Worm (Caenorhabditis elegans) whole organism, L4 larva: ENCODE measurements around the gene F13E9.11.

Source experiments
- F44E2.7 ChIP-seq: fragments of 200-800 bp; sonication (Bioruptor generic); IDR thresholded peaks from 2 replicates; pipeline ENCODE4 v2.1.2; 2022; ENCODE audit warnings: missing genetic modification characterization, missing compliant biosample characterization
- R02D3.7 ChIP-seq: fragments of 150-350 bp; sonication (generic microtip); optimal IDR thresholded peaks from 3 replicates; lab custom pipeline; 2014; ENCODE audit warnings: missing biosample characterization, missing genetic modification characterization
- T26A8.4 ChIP-seq: fragments of 200-800 bp; sonication (Bioruptor generic); IDR thresholded peaks from 2 replicates; pipeline ENCODE4 v1.3.6; 2022; ENCODE audit warnings: missing genetic modification characterization, missing compliant biosample characterization
- Y48G9A.11 ChIP-seq: fragments of 200-800 bp; sonication (Bioruptor generic); IDR thresholded peaks from 2 replicates; pipeline ENCODE4 v1.3.6; 2022; ENCODE audit warnings: missing genetic modification reagents, missing genetic modification characterization, missing compliant biosample characterization
- Y5F2A.4 ChIP-seq: fragments of 200-800 bp; sonication (Bioruptor generic); optimal IDR thresholded peaks from 2 replicates; lab custom pipeline; 2018; ENCODE audit warnings: mild to moderate bottlenecking, missing genetic modification characterization, missing compliant biosample characterization
- aha-1 ChIP-seq: fragments of 150-350 bp; peaks from one replicate; lab custom pipeline; 2014; ENCODE audit warnings: missing biosample characterization, missing genetic modification characterization
- aly-2 ChIP-seq: sonication (generic microtip); optimal IDR thresholded peaks from 2 replicates; lab custom pipeline; 2018; ENCODE audit warnings: missing biosample characterization, missing genetic modification characterization
- arid-1 ChIP-seq: fragments of 200-800 bp; sonication (Bioruptor generic); conservative IDR thresholded peaks from 2 replicates; pipeline ENCODE4 v1.3.6; 2022; ENCODE audit warnings: missing genetic modification reagents, missing genetic modification characterization, missing compliant biosample characterization
- ceh-28 ChIP-seq: fragments of 150-350 bp; optimal IDR thresholded peaks from 2 replicates; lab custom pipeline; 2014; ENCODE audit warnings: missing biosample characterization, missing genetic modification reagents, missing genetic modification characterization
- ceh-44 ChIP-seq: fragments of 200-800 bp; sonication (Bioruptor generic); IDR thresholded peaks from 2 replicates; pipeline ENCODE4 v1.3.6; 2022; ENCODE audit warnings: missing genetic modification reagents, missing genetic modification characterization, missing compliant biosample characterization
- ceh-82 ChIP-seq: sonication (generic microtip); optimal IDR thresholded peaks from 2 replicates; lab custom pipeline; 2017; ENCODE audit warnings: missing biosample characterization, missing genetic modification characterization
- daf-19 ChIP-seq: fragments of 200-800 bp; sonication (Bioruptor generic); conservative IDR thresholded peaks from 2 replicates; pipeline ENCODE4 v1.3.6; 2022; ENCODE audit warnings: missing genetic modification characterization, missing compliant biosample characterization
- daf-8 ChIP-seq: fragments of 200-800 bp; sonication (Bioruptor generic); IDR thresholded peaks from 2 replicates; pipeline ENCODE4 v1.3.6; 2022; ENCODE audit warnings: missing genetic modification characterization, missing compliant biosample characterization
- egl-27 ChIP-seq: sonication (generic microtip); optimal IDR thresholded peaks from 3 replicates; lab custom pipeline; 2017; ENCODE audit warnings: missing biosample characterization, missing genetic modification reagents, missing genetic modification characterization
- egl-43 ChIP-seq: fragments of 200-800 bp; sonication (Bioruptor generic); IDR thresholded peaks from 2 replicates; pipeline ENCODE4 v1.3.6; 2022; ENCODE audit warnings: missing genetic modification reagents, missing genetic modification characterization, missing compliant biosample characterization
- fkh-10 ChIP-seq: fragments of 150-350 bp; optimal IDR thresholded peaks from 2 replicates; lab custom pipeline; 2014; ENCODE audit warnings: missing biosample characterization, missing genetic modification reagents, missing genetic modification characterization
- hmg-1.1 ChIP-seq: fragments of 200-800 bp; sonication (Bioruptor generic); IDR thresholded peaks from 2 replicates; pipeline ENCODE4 v1.3.6; 2022; ENCODE audit warnings: missing genetic modification reagents, missing genetic modification characterization, missing compliant biosample characterization
- lim-7 ChIP-seq: fragments of 200-800 bp; sonication (Bioruptor generic); IDR thresholded peaks from 2 replicates; pipeline ENCODE4 v1.3.6; 2022; ENCODE audit warnings: missing genetic modification characterization, missing compliant biosample characterization
- lin-1 ChIP-seq: fragments of 200-800 bp; sonication (Bioruptor generic); IDR thresholded peaks from 2 replicates; pipeline ENCODE4 v1.3.6; 2022; ENCODE audit warnings: missing genetic modification reagents, missing genetic modification characterization, missing compliant biosample characterization
- lin-29 ChIP-seq: fragments of 200-800 bp; sonication (Bioruptor generic); IDR thresholded peaks from 2 replicates; pipeline ENCODE4 v1.3.6; 2022; ENCODE audit warnings: missing genetic modification reagents, missing genetic modification characterization, missing compliant biosample characterization
- lir-3 ChIP-seq: sonication (generic microtip); optimal IDR thresholded peaks from 2 replicates; lab custom pipeline; 2016; ENCODE audit warnings: mild to moderate bottlenecking, missing genetic modification characterization, missing compliant biosample characterization
- mdl-1 ChIP-seq, 2 experiments: fragments of 150-350 bp in 1 of 2; sonication (generic microtip) in 1 of 2; optimal IDR thresholded peaks; 2 replicates each; lab custom pipeline; 2014 to 2017; ENCODE audit warnings: missing biosample characterization in 2 of 2, missing genetic modification characterization in 2 of 2
- mdt-29 ChIP-seq: fragments of 200-800 bp; sonication (Bioruptor generic); IDR thresholded peaks from 2 replicates; pipeline ENCODE4 v1.3.6; 2022; ENCODE audit warnings: missing genetic modification reagents, missing genetic modification characterization, missing compliant biosample characterization
- mep-1 ChIP-seq: fragments of 150-350 bp; sonication (generic microtip); optimal IDR thresholded peaks from 3 replicates; lab custom pipeline; 2014; ENCODE audit warnings: missing biosample characterization, missing genetic modification characterization
- mxl-2 ChIP-seq: fragments of 200-800 bp; sonication (Bioruptor generic); conservative IDR thresholded peaks from 2 replicates; pipeline ENCODE4 v1.3.6; 2022; ENCODE audit warnings: missing genetic modification reagents, missing genetic modification characterization, missing compliant biosample characterization
- mxl-3 ChIP-seq: fragments of 200-800 bp; sonication (Bioruptor generic); optimal IDR thresholded peaks from 2 replicates; lab custom pipeline; 2018; ENCODE audit warnings: mild to moderate bottlenecking, missing genetic modification characterization, missing compliant biosample characterization
- nhr-10 ChIP-seq: fragments of 150-350 bp; optimal IDR thresholded peaks from 2 replicates; lab custom pipeline; 2014; ENCODE audit warnings: missing biosample characterization, missing genetic modification characterization
- nhr-11 ChIP-seq: fragments of 150-350 bp; optimal IDR thresholded peaks from 2 replicates; lab custom pipeline; 2014; ENCODE audit warnings: missing biosample characterization, missing genetic modification characterization
- nhr-28 ChIP-seq: fragments of 150-350 bp; optimal IDR thresholded peaks from 2 replicates; lab custom pipeline; 2014; ENCODE audit warnings: missing biosample characterization, missing genetic modification characterization
- pha-4 ChIP-seq, 2 experiments: fragments of 150-350 bp in 1 of 2; fragments of 200-800 bp in 1 of 2; sonication (Bioruptor generic) in 1 of 2; IDR thresholded peaks in 1 of 2; optimal IDR thresholded peaks in 1 of 2; 2 replicates each; pipeline versions ENCODE4 v1.3.6 to Lab custom; 2014 to 2022; ENCODE audit warnings: missing genetic modification characterization in 2 of 2, missing genetic modification reagents in 2 of 2, missing biosample characterization in 1 of 2, missing compliant biosample characterization in 1 of 2
- php-3 ChIP-seq: fragments of 200-800 bp; sonication (Bioruptor generic); IDR thresholded peaks from 2 replicates; pipeline ENCODE4 v1.3.6; 2022; ENCODE audit warnings: missing genetic modification reagents, missing genetic modification characterization, missing compliant biosample characterization
- pqm-1 ChIP-seq: sonication (generic microtip); optimal IDR thresholded peaks from 2 replicates; lab custom pipeline; 2017; ENCODE audit warnings: missing biosample characterization, missing genetic modification characterization
- rbr-2 ChIP-seq: sonication (generic microtip); optimal IDR thresholded peaks from 2 replicates; lab custom pipeline; 2016; ENCODE audit warnings: missing genotype, missing genetic modification characterization, missing compliant biosample characterization
- set-16 ChIP-seq: fragments of 200-800 bp; sonication (Bioruptor generic); IDR thresholded peaks from 2 replicates; pipeline ENCODE4 v1.3.6; 2022; ENCODE audit warnings: missing genetic modification reagents, missing genetic modification characterization, missing compliant biosample characterization
- spr-3 ChIP-seq: fragments of 200-800 bp; sonication (Bioruptor generic); optimal IDR thresholded peaks from 2 replicates; lab custom pipeline; 2018; ENCODE audit warnings: mild to moderate bottlenecking, missing genetic modification characterization, missing compliant biosample characterization
- tag-97 ChIP-seq: fragments of 200-800 bp; sonication (Bioruptor generic); IDR thresholded peaks from 2 replicates; pipeline ENCODE4 v1.3.6; 2022; ENCODE audit warnings: missing genetic modification characterization, missing compliant biosample characterization
- zag-1 ChIP-seq: fragments of 150-350 bp; optimal IDR thresholded peaks from 2 replicates; lab custom pipeline; 2014; ENCODE audit warnings: missing biosample characterization, missing genetic modification characterization
- zfp-2 ChIP-seq: sonication (generic microtip); optimal IDR thresholded peaks from 2 replicates; lab custom pipeline; 2016; ENCODE audit warnings: mild to moderate bottlenecking, missing genetic modification characterization, missing compliant biosample characterization
- zip-11 ChIP-seq: fragments of 200-800 bp; sonication (Bioruptor generic); IDR thresholded peaks from 2 replicates; pipeline ENCODE4 v1.3.6; 2022; ENCODE audit warnings: missing genetic modification characterization, missing compliant biosample characterization
- zip-2 ChIP-seq: fragments of 150-350 bp; optimal IDR thresholded peaks from 2 replicates; lab custom pipeline; 2014; ENCODE audit warnings: missing biosample characterization, missing genetic modification characterization
- ztf-11 ChIP-seq: fragments of 150-350 bp; optimal IDR thresholded peaks from 2 replicates; lab custom pipeline; 2014; ENCODE audit warnings: missing biosample characterization, missing genetic modification characterization
- ztf-7 ChIP-seq: fragments of 150-350 bp; optimal IDR thresholded peaks from 2 replicates; lab custom pipeline; 2014; ENCODE audit warnings: missing biosample characterization, missing genetic modification characterization

F13E9.11 gene

DNA sequence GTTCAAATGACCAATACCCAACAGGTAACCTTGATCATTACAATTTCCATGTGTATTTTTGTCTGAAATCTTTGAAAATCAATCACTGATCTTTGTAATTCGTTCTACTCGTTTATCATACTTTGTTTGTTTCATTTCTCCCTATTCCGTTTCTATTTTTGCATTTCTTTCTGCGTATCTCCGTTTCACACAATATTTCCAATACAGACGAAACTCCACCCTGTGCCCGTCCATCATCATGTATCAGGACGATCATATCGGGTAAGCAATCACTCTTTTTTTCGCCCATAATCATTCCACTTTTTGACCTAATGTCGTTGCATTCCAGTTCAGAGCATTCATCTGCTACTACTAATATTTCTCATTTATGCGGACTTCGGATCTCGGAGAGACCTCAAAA, 40.8 kb upstream of the F13E9.11 start, which contains the start of gene pyk-2 (continued):
- TF ChIP-seq T26A8.4 (GFP tag; lab: Robert Waterston, UW) = no peak
- TF ChIP-seq mdl-1 (tag; optimal IDR thresholded peaks at IDR 0.05; lab: Kevin White, UChicago) = peak in 1 of 2 experiments; percentile 37
- TF ChIP-seq egl-27 (tag; lab: Kevin White, UChicago) = no peak
- no peak for TF ChIP-seq fkh-10
- peak; percentile 73 for TF ChIP-seq nhr-28
- TF ChIP-seq mep-1 = no peak
- no peak for TF ChIP-seq set-16 (GFP tag; lab: Robert Waterston, UW)
- TF ChIP-seq nhr-11 (tag; lab: Kevin White, UChicago) = no peak
- no peak for TF ChIP-seq ztf-7
- TF ChIP-seq mxl-2 (GFP tag; lab: Robert Waterston, UW) = no peak
- TF ChIP-seq, all 104 proteins: peak for 11

DNA sequence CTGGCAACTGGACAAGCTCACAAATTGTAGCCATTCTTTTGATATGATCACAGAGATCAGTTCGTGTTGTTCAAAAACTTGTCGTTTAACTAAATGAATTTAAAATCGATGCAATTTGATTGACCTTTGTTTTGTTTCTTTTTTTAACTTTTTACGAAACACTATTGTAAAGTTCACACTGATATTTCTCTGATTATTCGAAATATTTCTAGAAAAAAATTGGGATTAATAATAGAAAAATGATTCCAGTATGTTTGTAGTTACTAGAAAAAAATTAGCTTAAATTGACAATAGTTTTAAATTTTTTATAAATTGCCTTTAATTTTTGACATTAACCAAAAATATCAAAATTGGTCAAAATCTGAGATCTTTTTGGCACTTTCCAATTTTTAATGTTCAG, 40.3 kb upstream of the F13E9.11 start, which contains the start of gene ZK596.2:
ZK596.2 (minus strand) TSS at position 101 of the 400 bp plus-strand sequence.
- TF ChIP-seq php-3 (GFP tag; lab: Robert Waterston, UW) (no peak), aly-2 (tag; lab: Kevin White, UChicago) (no peak), tag-97 (no peak), rbr-2 (tag; lab: Kevin White, UChicago) (no peak), zip-2 (no peak), ceh-82 (tag; lab: Kevin White, UChicago) (no peak), lin-1 (GFP tag; lab: Robert Waterston, UW) (no peak), lim-7 (GFP tag; lab: Robert Waterston, UW) (no peak), set-16 (GFP tag; lab: Robert Waterston, UW) (no peak)
- TF ChIP-seq, all 104 proteins: peak for 0

DNA sequence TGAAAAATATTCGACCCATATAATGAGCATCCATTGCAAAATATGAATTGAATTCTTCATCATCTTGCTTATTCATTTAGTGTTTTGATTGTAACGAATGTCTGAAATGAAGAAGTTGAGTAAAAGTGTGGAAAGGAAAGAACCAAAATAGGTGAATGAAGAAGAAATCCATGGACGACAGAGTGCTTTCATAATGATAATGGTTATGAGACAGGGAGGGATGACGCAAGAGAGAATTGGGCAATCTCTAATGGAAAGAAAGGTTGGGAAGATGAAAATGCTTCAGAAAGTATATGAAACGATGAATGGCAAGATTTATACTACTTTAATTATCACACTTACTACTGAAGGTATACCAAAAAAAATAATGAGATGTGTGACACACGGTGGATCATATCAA, 35.3 kb upstream of the F13E9.11 start, which contains the start of gene ZK596.3:
ZK596.3 (minus strand) TSS at position 101 of the 400 bp plus-strand sequence.
- TF ChIP-seq mdt-29 (no peak), R02D3.7 (tag; lab: Kevin White, UChicago) (no peak), zip-11 (no peak), daf-19 (GFP tag; lab: Robert Waterston, UW) (no peak), F44E2.7 (GFP tag; lab: Robert Waterston, UW) (no peak), lir-3 (tag; lab: Kevin White, UChicago) (no peak), lin-29 (no peak), Y5F2A.4 (GFP tag; lab: Kevin White, UChicago) (no peak), mxl-3 (GFP tag; lab: Kevin White, UChicago) (no peak), Y48G9A.11 (GFP tag; lab: Robert Waterston, UW) (no peak), ztf-11 (tag; lab: Kevin White, UChicago) (no peak), egl-43 (GFP tag; lab: Robert Waterston, UW) (no peak), zfp-2 (tag; lab: Kevin White, UChicago) (no peak)

DNA sequence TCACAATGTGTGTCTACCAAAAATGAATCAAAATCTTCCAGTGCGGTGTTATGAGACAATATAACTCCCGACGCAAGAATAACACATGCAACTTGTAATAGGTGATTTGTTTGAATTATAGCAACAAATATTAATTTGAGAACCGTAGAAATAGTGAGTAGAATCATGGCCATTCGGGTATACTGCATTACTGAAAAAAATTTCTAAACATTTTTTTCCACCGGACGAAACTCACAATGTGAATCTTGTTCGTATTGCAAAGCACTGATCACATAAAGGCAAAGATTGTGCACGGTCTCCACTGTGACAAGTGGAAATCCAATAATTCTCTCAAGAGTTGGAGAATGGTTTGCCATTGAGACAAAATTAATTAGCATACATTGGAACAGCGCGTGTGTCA, 33.5 kb upstream of the F13E9.11 start:
- TF ChIP-seq F44E2.7 (GFP tag; lab: Robert Waterston, UW) (no peak), fkh-10 (no peak), zip-11 (no peak), aha-1 (tag; lab: Kevin White, UChicago) (peak; percentile 90)

DNA sequence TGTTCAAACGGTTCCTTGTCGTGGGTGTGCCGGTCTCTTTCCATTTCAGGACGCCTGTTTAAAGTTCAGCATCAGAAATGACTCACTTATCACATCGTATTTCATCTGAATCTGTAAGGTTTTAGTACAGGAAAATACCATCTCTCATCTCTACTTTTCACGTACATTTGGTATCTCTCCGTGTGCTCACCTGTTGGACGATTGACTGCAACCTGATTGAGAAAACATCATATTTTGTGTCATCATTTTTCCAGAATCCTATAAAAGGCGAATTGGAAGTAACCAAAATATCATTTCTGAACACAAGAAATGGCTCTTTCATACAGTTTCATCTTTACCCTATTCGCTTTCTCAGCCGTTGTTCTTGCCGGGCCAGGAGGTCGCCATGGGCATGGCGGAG, 31.1 kb upstream of the F13E9.11 start, which contains the start of gene srlf-30:
srlf-30 (plus strand) TSS at position 301 of the 400 bp plus-strand sequence.
- TF ChIP-seq pqm-1 (tag; lab: Kevin White, UChicago) (no peak), ceh-28 (no peak)

DNA sequence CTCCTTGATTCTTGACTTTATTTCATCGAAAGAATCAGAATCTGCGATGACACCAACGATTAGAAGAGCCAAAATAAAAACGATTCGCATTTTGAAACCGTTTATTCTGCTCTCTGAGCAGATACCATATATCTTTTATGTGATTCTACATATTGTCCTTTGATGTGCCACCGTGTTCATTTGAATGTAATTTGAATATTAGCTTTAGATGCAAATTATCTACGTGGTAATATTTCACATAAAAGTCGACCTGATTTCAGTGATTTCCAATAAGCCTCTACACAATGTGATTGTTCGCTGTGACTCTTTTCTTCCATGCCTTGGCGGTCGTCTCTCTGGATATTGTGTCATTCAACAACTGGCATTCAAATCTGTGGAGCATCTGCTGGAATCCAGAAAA, 30.2 kb upstream of the F13E9.11 start, which contains the start of the genes F13E9.9 and F13E9.19:
F13E9.9 (minus strand) TSS at position 101 of the 400 bp plus-strand sequence.
F13E9.19 (plus strand) TSS at position 316 of the 400 bp plus-strand sequence.
- no peak for TF ChIP-seq daf-8 (GFP tag; lab: Robert Waterston, UW)
- no peak for TF ChIP-seq nhr-10 (tag; lab: Kevin White, UChicago)
- TF ChIP-seq ceh-44 (GFP tag; lab: Robert Waterston, UW) = no peak
- TF ChIP-seq spr-3 = no peak
- no peak for TF ChIP-seq php-3 (GFP tag; lab: Robert Waterston, UW)
- no peak for TF ChIP-seq zag-1 (tag; lab: Kevin White, UChicago)
- TF ChIP-seq hmg-1.1 (GFP tag; lab: Robert Waterston, UW) = no peak
- no peak for TF ChIP-seq aha-1 (tag; lab: Kevin White, UChicago)
- TF ChIP-seq arid-1 = no peak
- TF ChIP-seq pha-4 (GFP tag; IDR thresholded peaks at IDR 0.05; lab: Robert Waterston, UW) = no peak
- TF ChIP-seq pha-4 (tag; optimal IDR thresholded peaks at IDR 0.05; lab: Kevin White, UChicago) = no peak
